Fruit fly (Drosophila melanogaster) whole organism, embryonic: Measurements from ENCODE around the gene Ubqn.

Experiments
- Ada2b ChIP-seq: fragments of 200-800 bp; sonication (Bioruptor generic); IDR thresholded peaks from 2 replicates; pipeline ENCODE4 v1.3.6; 2022; ENCODE audit warnings: missing biosample characterization, missing genetic modification characterization
- CG11504 ChIP-seq: fragments of 200-800 bp; sonication (Bioruptor generic); optimal IDR thresholded peaks from 3 replicates; lab custom pipeline; 2019; ENCODE audit warnings: missing biosample characterization, mild to moderate bottlenecking, missing genetic modification characterization, moderate library complexity
- CG11695 ChIP-seq: fragments of 200-800 bp; sonication (Bioruptor generic); IDR thresholded peaks from 3 replicates; pipeline ENCODE4 v1.3.6; 2022; ENCODE audit warnings: missing biosample characterization, missing genetic modification characterization
- CG11696 ChIP-seq: fragments of 200-800 bp; sonication (Bioruptor generic); IDR thresholded peaks from 2 replicates; pipeline ENCODE4 v1.3.6; 2022; ENCODE audit warnings: missing biosample characterization, missing genetic modification characterization
- CG12769 ChIP-seq: fragments of 200-800 bp; sonication (Bioruptor generic); optimal IDR thresholded peaks from 2 replicates; lab custom pipeline; 2019; ENCODE audit warnings: missing biosample characterization, mild to moderate bottlenecking, missing genetic modification characterization, moderate library complexity
- CG13123 ChIP-seq: fragments of 200-800 bp; sonication (Bioruptor generic); optimal IDR thresholded peaks from 2 replicates; lab custom pipeline; 2016; ENCODE audit warnings: missing biosample characterization, missing genetic modification characterization
- CG13296 ChIP-seq: fragments of 200-800 bp; sonication (Bioruptor generic); optimal IDR thresholded peaks from 3 replicates; lab custom pipeline; 2018; ENCODE audit warnings: missing biosample characterization, mild to moderate bottlenecking, missing genetic modification characterization
- CG14667 ChIP-seq: fragments of 200-800 bp; sonication (Bioruptor generic); IDR thresholded peaks from 2 replicates; pipeline ENCODE4 v1.3.6; 2022; ENCODE audit warnings: missing biosample characterization, missing genetic modification characterization
- CG14710 ChIP-seq: fragments of 200-800 bp; sonication (Bioruptor generic); optimal IDR thresholded peaks from 3 replicates; lab custom pipeline; 2019; ENCODE audit warnings: missing biosample characterization, mild to moderate bottlenecking, missing genetic modification characterization, moderate library complexity
- CG2120 ChIP-seq: fragments of 200-800 bp; sonication (Bioruptor generic); optimal IDR thresholded peaks from 3 replicates; lab custom pipeline; 2016; ENCODE audit warnings: missing biosample characterization, missing genetic modification characterization
- CG2875 ChIP-seq: fragments of 200-800 bp; sonication (Bioruptor generic); optimal IDR thresholded peaks from 2 replicates; lab custom pipeline; 2017; ENCODE audit warnings: missing biosample characterization, mild to moderate bottlenecking, missing genetic modification characterization, missing genetic modification reagents
- CG30020 ChIP-seq: fragments of 200-800 bp; optimal IDR thresholded peaks from 2 replicates; lab custom pipeline; 2019; ENCODE audit warnings: missing biosample characterization, mild to moderate bottlenecking, missing genetic modification characterization, moderate library complexity
- CG30403 ChIP-seq: fragments of 200-800 bp; sonication (Bioruptor generic); optimal IDR thresholded peaks from 3 replicates; lab custom pipeline; 2016; ENCODE audit warnings: missing biosample characterization, missing genetic modification characterization
- CG6791 ChIP-seq: fragments of 200-800 bp; sonication (Bioruptor generic); IDR thresholded peaks from 3 replicates; pipeline ENCODE4 v1.3.6; 2022; ENCODE audit warnings: missing biosample characterization, missing genetic modification characterization; ENCODE audit not compliant: partially characterized antibody
- CG8944 ChIP-seq: fragments of 200-800 bp; sonication (Bioruptor generic); optimal IDR thresholded peaks from 3 replicates; lab custom pipeline; 2016; ENCODE audit warnings: missing biosample characterization, missing genetic modification characterization
- CG9215 ChIP-seq: fragments of 200-800 bp; sonication (Bioruptor generic); IDR thresholded peaks from 2 replicates; pipeline ENCODE4 v1.3.6; 2022; ENCODE audit warnings: missing biosample characterization, missing genetic modification characterization
- CTCF ChIP-seq: fragments of 200-800 bp; sonication (Bioruptor generic); optimal IDR thresholded peaks from 2 replicates; lab custom pipeline; 2017; ENCODE audit warnings: missing biosample characterization, mild to moderate bottlenecking, missing genetic modification characterization, moderate library complexity
- Dll ChIP-seq: fragments of 200-800 bp; sonication (Bioruptor generic); IDR thresholded peaks from 4 replicates; pipeline ENCODE4 v1.3.6; 2022; ENCODE audit warnings: missing biosample characterization, missing genetic modification characterization; ENCODE audit not compliant: partially characterized antibody
- Elba2 ChIP-seq: fragments of 200-800 bp; sonication (Bioruptor generic); optimal IDR thresholded peaks from 3 replicates; lab custom pipeline; 2016; ENCODE audit warnings: missing biosample characterization, missing genetic modification characterization
- Hand ChIP-seq: fragments of 200-800 bp; sonication (Bioruptor generic); optimal IDR thresholded peaks from 2 replicates; lab custom pipeline; 2017; ENCODE audit warnings: mild to moderate bottlenecking, missing biosample characterization, missing genetic modification reagents, missing genetic modification characterization
- Hr78 ChIP-seq, 2 experiments: fragments of 200-800 bp in 1 of 2; fragments of >200 bp in 1 of 2; sonication (Bioruptor generic) in 1 of 2; optimal IDR thresholded peaks; 2 replicates each; lab custom pipeline; 2017 to 2019; ENCODE audit warnings: missing biosample characterization in 2 of 2, missing genetic modification characterization in 2 of 2, mild to moderate bottlenecking in 1 of 2, moderate library complexity in 1 of 2
- NfI ChIP-seq: fragments of 200-800 bp; sonication (Bioruptor generic); optimal IDR thresholded peaks from 3 replicates; lab custom pipeline; 2018; ENCODE audit warnings: missing biosample characterization, mild to moderate bottlenecking, missing genetic modification characterization, moderate library complexity
- Six4 ChIP-seq: fragments of 200-800 bp; sonication (Bioruptor generic); optimal IDR thresholded peaks from 2 replicates; lab custom pipeline; 2016; ENCODE audit warnings: missing biosample characterization, missing genetic modification characterization
- Sry-δ ChIP-seq: fragments of 200-800 bp; sonication (Bioruptor generic); optimal IDR thresholded peaks from 2 replicates; lab custom pipeline; 2016; ENCODE audit warnings: missing biosample characterization, missing genetic modification characterization
- Trl ChIP-seq, 3 experiments: fragments of >200 bp in 2 of 3; fragments of 200-800 bp in 1 of 3; sonication (Bioruptor generic) in 1 of 3; optimal IDR thresholded peaks; 2 replicates in 1 of 3; 3 replicates in 2 of 3; lab custom pipeline; 2016 to 2017; ENCODE audit warnings: missing biosample characterization in 1 of 3, missing genetic modification characterization in 1 of 3
- Xrp1 ChIP-seq: fragments of 200-800 bp; sonication (Bioruptor generic); IDR thresholded peaks from 2 replicates; pipeline ENCODE4 v1.3.6; 2022; ENCODE audit warnings: missing biosample characterization, missing genetic modification characterization
- aop ChIP-seq: fragments of 200-800 bp; sonication (Bioruptor generic); IDR thresholded peaks from 2 replicates; pipeline ENCODE4 v1.3.6; 2022; ENCODE audit warnings: missing biosample characterization, missing genetic modification characterization
- ap ChIP-seq: fragments of 200-800 bp; sonication (Bioruptor generic); IDR thresholded peaks from 2 replicates; pipeline ENCODE4 v1.3.6; 2022; ENCODE audit warnings: missing biosample characterization, missing genetic modification characterization
- ase ChIP-seq: fragments of 200-800 bp; sonication (Bioruptor generic); IDR thresholded peaks from 3 replicates; pipeline ENCODE4 v1.3.6; 2022; ENCODE audit warnings: missing biosample characterization, missing genetic modification characterization
- az2 ChIP-seq: fragments of 200-800 bp; sonication (Bioruptor generic); optimal IDR thresholded peaks from 3 replicates; lab custom pipeline; 2016; ENCODE audit warnings: missing biosample characterization, missing genetic modification characterization
- bab2 ChIP-seq: fragments of 200-800 bp; sonication (Bioruptor generic); optimal IDR thresholded peaks from 2 replicates; lab custom pipeline; 2016; ENCODE audit warnings: missing biosample characterization, missing genetic modification characterization
- bcd ChIP-seq: fragments of 200-800 bp; sonication (Bioruptor generic); optimal IDR thresholded peaks from 2 replicates; lab custom pipeline; 2017; ENCODE audit warnings: missing biosample characterization, mild to moderate bottlenecking, missing genetic modification characterization
- dm ChIP-seq: fragments of 200-800 bp; sonication (Bioruptor generic); optimal IDR thresholded peaks from 3 replicates; lab custom pipeline; 2016; ENCODE audit warnings: missing biosample characterization, missing genetic modification characterization
- dmrt99B ChIP-seq: fragments of 200-800 bp; sonication (Bioruptor generic); optimal IDR thresholded peaks from 2 replicates; lab custom pipeline; 2018; ENCODE audit warnings: missing biosample characterization, mild to moderate bottlenecking, missing genetic modification characterization, moderate library complexity
- ewg ChIP-seq: fragments of 200-800 bp; sonication (Bioruptor generic); optimal IDR thresholded peaks from 3 replicates; lab custom pipeline; 2017; ENCODE audit warnings: mild to moderate bottlenecking, missing biosample characterization, missing genetic modification reagents, missing genetic modification characterization
- exex ChIP-seq: fragments of 200-800 bp; sonication (Bioruptor generic); optimal IDR thresholded peaks from 4 replicates; lab custom pipeline; 2018; ENCODE audit warnings: missing biosample characterization, mild to moderate bottlenecking, missing genetic modification characterization, moderate library complexity
- gce ChIP-seq: fragments of 200-800 bp; sonication (Bioruptor generic); IDR thresholded peaks from 3 replicates; pipeline ENCODE4 v1.3.6; 2022; ENCODE audit warnings: missing biosample characterization, missing genetic modification characterization
- hkb ChIP-seq, 2 experiments: fragments of 200-800 bp in 1 of 2; fragments of >200 bp in 1 of 2; sonication (Bioruptor generic) in 1 of 2; IDR thresholded peaks in 1 of 2; optimal IDR thresholded peaks in 1 of 2; 2 replicates each; pipeline versions ENCODE4 v1.3.6 to Lab custom; 2017 to 2022; ENCODE audit warnings: missing biosample characterization in 1 of 2, missing genetic modification characterization in 1 of 2
- otp ChIP-seq: fragments of 200-800 bp; sonication (Bioruptor generic); IDR thresholded peaks from 3 replicates; pipeline ENCODE4, ENCODE4 v1.3.6; 2022; ENCODE audit warnings: missing biosample characterization, missing genetic modification characterization
- pros ChIP-seq: fragments of 200-800 bp; sonication (Bioruptor generic); optimal IDR thresholded peaks from 3 replicates; lab custom pipeline; 2019; ENCODE audit warnings: missing biosample characterization, mild to moderate bottlenecking, missing genetic modification characterization, moderate library complexity
- row ChIP-seq: fragments of 200-800 bp; sonication (Bioruptor generic); IDR thresholded peaks from 3 replicates; pipeline ENCODE4 v1.3.6; 2022; ENCODE audit warnings: missing biosample characterization, missing genetic modification characterization
- slbo ChIP-seq: fragments of 200-800 bp; sonication (Bioruptor generic); IDR thresholded peaks from 2 replicates; pipeline ENCODE4 v1.3.6; 2022; ENCODE audit warnings: missing biosample characterization, missing genetic modification characterization
- slp2 ChIP-seq: fragments of 200-800 bp; sonication (Bioruptor generic); optimal IDR thresholded peaks from 2 replicates; lab custom pipeline; 2016; ENCODE audit warnings: missing biosample characterization, missing genetic modification characterization
- stwl ChIP-seq: fragments of 200-800 bp; sonication (Bioruptor generic); optimal IDR thresholded peaks from 3 replicates; lab custom pipeline; 2018; ENCODE audit warnings: missing biosample characterization, mild to moderate bottlenecking, missing genetic modification characterization, moderate library complexity
- tgo ChIP-seq: fragments of 200-800 bp; sonication (Bioruptor generic); IDR thresholded peaks from 3 replicates; pipeline ENCODE4 v1.3.6; 2022; ENCODE audit warnings: missing biosample characterization, missing genetic modification characterization
- tll ChIP-seq, 2 experiments: fragments of 200-800 bp in 1 of 2; fragments of >200 bp in 1 of 2; sonication (Bioruptor generic) in 1 of 2; optimal IDR thresholded peaks; 2 replicates each; lab custom pipeline; 2017 to 2019; ENCODE audit warnings: missing biosample characterization in 2 of 2, missing genetic modification characterization in 2 of 2, mild to moderate bottlenecking in 1 of 2, moderate library complexity in 1 of 2
- vfl ChIP-seq: fragments of 200-800 bp; sonication (Bioruptor generic); optimal IDR thresholded peaks from 2 replicates; lab custom pipeline; 2016; ENCODE audit warnings: missing biosample characterization, missing genetic modification characterization
- zfh1 ChIP-seq: fragments of 200-800 bp; sonication (Bioruptor generic); IDR thresholded peaks from 3 replicates; pipeline ENCODE4 v1.3.6; 2022; ENCODE audit warnings: missing biosample characterization, missing genetic modification characterization

Gene Ubqn

DNA sequence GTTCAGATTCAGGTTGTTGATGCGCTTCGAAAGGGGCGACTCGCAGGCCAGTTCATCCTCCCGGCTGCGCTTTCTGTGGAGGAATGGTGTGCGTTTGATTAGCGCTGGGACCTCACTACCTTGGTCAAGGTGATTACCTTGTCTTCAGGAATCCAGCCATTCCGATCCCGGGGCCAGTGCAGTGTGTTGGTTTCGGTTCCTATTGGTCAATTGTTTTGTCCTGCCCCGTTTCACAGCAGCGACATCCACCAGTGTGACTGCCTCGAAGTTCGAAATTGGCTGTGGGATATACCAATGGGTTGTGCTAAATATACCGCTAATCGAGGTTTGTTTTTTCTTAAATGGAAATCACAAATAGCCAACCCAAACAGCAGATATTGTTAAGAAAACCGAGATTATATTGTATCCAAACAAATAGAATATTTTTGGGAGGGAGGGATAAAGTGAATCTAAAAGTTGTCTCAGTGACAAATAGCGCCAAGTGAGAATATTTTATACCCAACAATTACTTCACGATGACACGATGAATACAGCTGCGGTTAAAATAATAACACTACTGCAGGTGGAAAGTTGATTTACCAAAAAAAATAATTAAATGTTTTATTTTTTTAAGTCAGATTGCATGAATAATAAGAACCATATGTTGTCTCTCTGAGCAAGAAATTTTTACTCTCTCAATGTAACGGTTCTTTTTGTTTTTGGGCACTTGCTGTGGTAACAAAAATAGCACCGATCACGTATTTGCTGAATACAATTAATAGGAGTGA lies 11.4 kb downstream of the Ubqn start, which contains the start of gene CG14229 (continued):
- no peak for TF ChIP-seq ap (GFP tag; lab: Robert Waterston, UW)
- peak; percentile 12 for TF ChIP-seq Six4 (GFP tag; lab: Kevin White, UChicago)
- TF ChIP-seq dmrt99B, result peak; percentile 7
- TF ChIP-seq Dll (GFP tag; lab: Robert Waterston, UW), result 0 out of 4 replicates have a peak, but pooled peaks have one; percentile 23
- 0 out of 3 replicates have a peak, but pooled peaks have one; percentile 23 for TF ChIP-seq gce (GFP tag; lab: Robert Waterston, UW)
- TF ChIP-seq row (GFP tag; lab: Robert Waterston, UW), result peak; percentile 57
- peak; percentile 15; the same call in 1 of the 3 replicates for TF ChIP-seq zfh1
- TF ChIP-seq Xrp1 (GFP tag; lab: Robert Waterston, UW), result peak; percentile 59
- no peak for TF ChIP-seq CTCF (GFP tag; lab: Kevin White, UChicago)
- TF ChIP-seq CG2120 (GFP tag; lab: Kevin White, UChicago), result peak; percentile 30
- peak; percentile 82 for TF ChIP-seq CG11696 (GFP tag; lab: Robert Waterston, UW)
- no peak for TF ChIP-seq ewg (GFP tag; lab: Kevin White, UChicago)
- TF ChIP-seq CG8944 (GFP tag; lab: Kevin White, UChicago), result no peak
- TF ChIP-seq bcd (GFP tag; lab: Kevin White, UChicago), result no peak
- TF ChIP-seq Hand (GFP tag; lab: Kevin White, UChicago), result no peak
- peak; percentile 53; the same call in 1 of the 3 replicates for TF ChIP-seq CG11695 (GFP tag; lab: Robert Waterston, UW)
- TF ChIP-seq tll (GFP tag; optimal IDR thresholded peaks at IDR 0.05; lab: Kevin White, UChicago), result no peak
- TF ChIP-seq pros (GFP tag; lab: Kevin White, UChicago), result no peak
- no peak for TF ChIP-seq ase
- TF ChIP-seq slp2, result no peak
- TF ChIP-seq slbo (GFP tag; lab: Robert Waterston, UW), result peak; percentile 38
- peak; percentile 23 for TF ChIP-seq CG30403 (GFP tag; lab: Kevin White, UChicago)
- no peak for TF ChIP-seq bab2
- TF ChIP-seq CG14710 (tag; lab: Kevin White, UChicago), result peak; percentile 23
- no peak for TF ChIP-seq CG13123 (GFP tag; lab: Kevin White, UChicago)
- TF ChIP-seq CG2875 (GFP tag; lab: Kevin White, UChicago), result no peak
- no peak for TF ChIP-seq Hr78 (GFP tag; optimal IDR thresholded peaks at IDR 0.05; lab: Kevin White, UChicago)
- TF ChIP-seq Trl (optimal IDR thresholded peaks at IDR 0.05; lab: Kevin White, UChicago), result no peak
- TF ChIP-seq Trl (GFP tag; optimal IDR thresholded peaks at IDR 0.05; lab: Kevin White, UChicago), result no peak
- TF ChIP-seq CG6791 (GFP tag; lab: Robert Waterston, UW), result no peak
- TF ChIP-seq CG14667, result 0 out of 2 replicates have a peak, but pooled peaks have one; percentile 24
- no peak for TF ChIP-seq dm (GFP tag; lab: Kevin White, UChicago)
- peak; percentile 43 for TF ChIP-seq CG9215
- no peak for TF ChIP-seq NfI
- peak; percentile 42; the same call in 1 of the 2 replicates for TF ChIP-seq Ada2b
- no peak for TF ChIP-seq CG30020
- TF ChIP-seq Elba2 (GFP tag; lab: Kevin White, UChicago), result peak; percentile 98
- no peak for TF ChIP-seq hkb (optimal IDR thresholded peaks at IDR 0.05; lab: Kevin White, UChicago)
- 0 out of 2 replicates have a peak, but pooled peaks have one; percentile 26 for TF ChIP-seq hkb (GFP tag; IDR thresholded peaks at IDR 0.05; lab: Robert Waterston, UW)
- TF ChIP-seq exex, result no peak
- peak; percentile 22 for TF ChIP-seq stwl
- peak; percentile 33; the same call in 1 of the 3 replicates for TF ChIP-seq tgo (GFP tag; lab: Robert Waterston, UW)
- no peak for TF ChIP-seq aop (GFP tag; lab: Robert Waterston, UW)
- no peak for TF ChIP-seq vfl (GFP tag; lab: Kevin White, UChicago)
- TF ChIP-seq CG11504 (tag; lab: Kevin White, UChicago), result peak; percentile 23
- TF ChIP-seq Sry-δ (GFP tag; lab: Kevin White, UChicago), result peak; percentile 3
- no peak for TF ChIP-seq CG12769
- 0 out of 3 replicates have a peak, but pooled peaks have one; percentile 21 for TF ChIP-seq otp (GFP tag; lab: Robert Waterston, UW)
- TF ChIP-seq az2 (GFP tag; lab: Kevin White, UChicago), result no peak
- TF ChIP-seq CG13296 (GFP tag; lab: Kevin White, UChicago), result no peak
